Worm (Caenorhabditis elegans) whole organism, late embryonic: ENCODE data around the gene hda-11.

ENCODE experiments used
- C38D4.7 ChIP-seq: fragments of 200-800 bp; sonication (Bioruptor generic); optimal IDR thresholded peaks from 2 replicates; lab custom pipeline; 2018; ENCODE audit warnings: mild to moderate bottlenecking, missing genetic modification characterization, moderate library complexity, missing compliant biosample characterization
- F13H6.1 ChIP-seq: sonication (generic microtip); optimal IDR thresholded peaks from 2 replicates; lab custom pipeline; 2016; ENCODE audit warnings: missing genetic modification characterization, missing compliant biosample characterization
- K02D7.2 ChIP-seq: sonication (generic microtip); optimal IDR thresholded peaks from 2 replicates; lab custom pipeline; 2017; ENCODE audit warnings: mild to moderate bottlenecking, missing genetic modification characterization, missing compliant biosample characterization
- K09A11.1 ChIP-seq: sonication (generic microtip); optimal IDR thresholded peaks from 2 replicates; lab custom pipeline; 2017; ENCODE audit warnings: antibody characterized with exemption, mild to moderate bottlenecking, missing genetic modification characterization, missing compliant biosample characterization; ENCODE audit not compliant: insufficient read depth
- Y22D7AL.16 ChIP-seq: sonication (generic microtip); optimal IDR thresholded peaks from 2 replicates; lab custom pipeline; 2016; ENCODE audit warnings: missing genetic modification characterization, missing compliant biosample characterization
- ahr-1 ChIP-seq: sonication (generic microtip); optimal IDR thresholded peaks from 2 replicates; lab custom pipeline; 2016; ENCODE audit warnings: missing genetic modification characterization, missing compliant biosample characterization
- ceh-19 ChIP-seq: fragments of 200-800 bp; sonication (Bioruptor generic); optimal IDR thresholded peaks from 2 replicates; lab custom pipeline; 2018; ENCODE audit warnings: mild to moderate bottlenecking, missing genetic modification characterization, missing compliant biosample characterization
- ceh-22 ChIP-seq: sonication (generic microtip); optimal IDR thresholded peaks from 2 replicates; lab custom pipeline; 2017; ENCODE audit warnings: missing biosample characterization, missing genetic modification characterization
- ceh-24 ChIP-seq: sonication (generic microtip); optimal IDR thresholded peaks from 2 replicates; lab custom pipeline; 2016; ENCODE audit warnings: mild to moderate bottlenecking, missing genetic modification characterization, missing compliant biosample characterization
- ceh-31 ChIP-seq: sonication (generic microtip); optimal IDR thresholded peaks from 2 replicates; lab custom pipeline; 2016; ENCODE audit warnings: missing genetic modification characterization, missing compliant biosample characterization
- ceh-34 ChIP-seq: sonication (generic microtip); optimal IDR thresholded peaks from 2 replicates; lab custom pipeline; 2016; ENCODE audit warnings: mild to moderate bottlenecking, missing genetic modification characterization, missing compliant biosample characterization
- ceh-6 ChIP-seq: fragments of 200-800 bp; sonication (Bioruptor generic); optimal IDR thresholded peaks from 2 replicates; lab custom pipeline; 2018; ENCODE audit warnings: mild to moderate bottlenecking, missing genetic modification characterization, missing compliant biosample characterization
- elt-2 ChIP-seq: sonication (generic microtip); optimal IDR thresholded peaks from 2 replicates; lab custom pipeline; 2016; ENCODE audit warnings: missing genetic modification reagents, missing genetic modification characterization, missing compliant biosample characterization
- eyg-1 ChIP-seq: sonication (generic microtip); optimal IDR thresholded peaks from 2 replicates; lab custom pipeline; 2016; ENCODE audit warnings: missing genotype, missing genetic modification characterization, missing compliant biosample characterization
- gmeb-2 ChIP-seq: sonication (generic microtip); optimal IDR thresholded peaks from 2 replicates; lab custom pipeline; 2016; ENCODE audit warnings: missing genetic modification characterization, inconsistent platforms, missing compliant biosample characterization
- hlh-15 ChIP-seq: sonication (generic microtip); optimal IDR thresholded peaks from 2 replicates; lab custom pipeline; 2016; ENCODE audit warnings: missing genetic modification characterization, missing compliant biosample characterization
- hlh-6 ChIP-seq: sonication (generic microtip); optimal IDR thresholded peaks from 2 replicates; lab custom pipeline; 2016; ENCODE audit warnings: missing genotype, missing genetic modification characterization, missing compliant biosample characterization
- lim-6 ChIP-seq: sonication (generic microtip); optimal IDR thresholded peaks from 2 replicates; lab custom pipeline; 2016; ENCODE audit warnings: missing genetic modification characterization, missing compliant biosample characterization
- lin-11 ChIP-seq: fragments of 200-800 bp; sonication (Bioruptor generic); optimal IDR thresholded peaks from 2 replicates; lab custom pipeline; 2018; ENCODE audit warnings: mild to moderate bottlenecking, missing genetic modification characterization, missing compliant biosample characterization
- madf-2 ChIP-seq: sonication (generic microtip); optimal IDR thresholded peaks from 2 replicates; lab custom pipeline; 2017; ENCODE audit warnings: missing genetic modification characterization, missing compliant biosample characterization
- mec-3 ChIP-seq: sonication (generic microtip); optimal IDR thresholded peaks from 2 replicates; lab custom pipeline; 2016; ENCODE audit warnings: borderline replicate concordance, missing genetic modification characterization, missing compliant biosample characterization
- nhr-232 ChIP-seq: sonication (generic microtip); optimal IDR thresholded peaks from 2 replicates; lab custom pipeline; 2016; ENCODE audit warnings: missing genetic modification characterization, missing compliant biosample characterization
- npax-4 ChIP-seq: sonication (generic microtip); optimal IDR thresholded peaks from 2 replicates; lab custom pipeline; 2016; ENCODE audit warnings: missing genetic modification characterization, missing compliant biosample characterization
- odd-2 ChIP-seq: sonication (generic microtip); optimal IDR thresholded peaks from 2 replicates; lab custom pipeline; 2017; ENCODE audit warnings: antibody characterized with exemption, mild to moderate bottlenecking, missing genetic modification characterization, missing compliant biosample characterization
- pha-2 ChIP-seq: sonication (generic microtip); optimal IDR thresholded peaks from 2 replicates; lab custom pipeline; 2017; ENCODE audit warnings: mild to moderate bottlenecking, missing genetic modification characterization, missing compliant biosample characterization
- pha-4 ChIP-seq: fragments of 150-350 bp; optimal IDR thresholded peaks from 2 replicates; lab custom pipeline; 2018; ENCODE audit warnings: missing biosample characterization, missing genetic modification reagents, missing genetic modification characterization
- pros-1 ChIP-seq: fragments of 150-350 bp; optimal IDR thresholded peaks from 2 replicates; lab custom pipeline; 2014; ENCODE audit warnings: missing biosample characterization, missing genetic modification reagents, missing genetic modification characterization
- rnt-1 ChIP-seq: sonication (generic microtip); optimal IDR thresholded peaks from 2 replicates; lab custom pipeline; 2016; ENCODE audit warnings: missing genetic modification characterization, missing compliant biosample characterization
- sox-4 ChIP-seq: sonication (generic microtip); optimal IDR thresholded peaks from 2 replicates; lab custom pipeline; 2017; ENCODE audit warnings: mild to moderate bottlenecking, missing genetic modification characterization, inconsistent platforms, missing compliant biosample characterization
- ttx-3 ChIP-seq: sonication (generic microtip); optimal IDR thresholded peaks from 2 replicates; lab custom pipeline; 2016; ENCODE audit warnings: missing genetic modification reagents, missing genetic modification characterization, missing compliant biosample characterization
- unc-3 ChIP-seq, 2 experiments: fragments of 200-800 bp in 1 of 2; sonication (Bioruptor generic) in 1 of 2; sonication (generic microtip) in 1 of 2; conservative IDR thresholded peaks in 1 of 2; optimal IDR thresholded peaks in 1 of 2; 2 replicates each; pipeline versions ENCODE4 v1.3.6 to Lab custom; 2016 to 2022; ENCODE audit warnings: missing compliant biosample characterization in 2 of 2, missing genetic modification characterization in 2 of 2, missing genetic modification reagents in 1 of 2
- ztf-16 ChIP-seq: sonication (generic microtip); optimal IDR thresholded peaks from 2 replicates; lab custom pipeline; 2017; ENCODE audit warnings: missing genetic modification characterization, missing compliant biosample characterization

hda-11 gene

DNA sequence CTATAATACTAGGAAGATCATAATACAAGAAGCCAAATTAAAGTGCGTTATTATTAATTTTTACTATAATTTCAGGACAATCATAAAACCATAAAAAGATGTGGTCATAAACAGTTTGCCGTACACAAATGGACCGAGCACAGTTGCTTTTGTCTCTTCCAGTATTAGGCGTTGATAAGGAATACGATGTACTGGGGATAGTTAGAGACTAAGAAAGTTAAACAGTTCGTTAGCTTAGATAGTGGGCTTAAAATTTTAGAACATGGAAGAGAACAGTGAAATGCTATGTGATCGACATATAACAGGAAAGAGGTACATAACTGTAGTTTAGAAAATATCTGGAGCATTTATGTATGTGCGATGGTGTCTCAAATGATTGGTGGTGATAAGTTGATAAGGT is 40.6 kb upstream of the hda-11 start:
- TF ChIP-seq pros-1 (tag; lab: Kevin White, UChicago), result no peak
- TF ChIP-seq elt-2, result peak; percentile 43
- TF ChIP-seq F13H6.1 (tag; lab: Kevin White, UChicago), result no peak

DNA sequence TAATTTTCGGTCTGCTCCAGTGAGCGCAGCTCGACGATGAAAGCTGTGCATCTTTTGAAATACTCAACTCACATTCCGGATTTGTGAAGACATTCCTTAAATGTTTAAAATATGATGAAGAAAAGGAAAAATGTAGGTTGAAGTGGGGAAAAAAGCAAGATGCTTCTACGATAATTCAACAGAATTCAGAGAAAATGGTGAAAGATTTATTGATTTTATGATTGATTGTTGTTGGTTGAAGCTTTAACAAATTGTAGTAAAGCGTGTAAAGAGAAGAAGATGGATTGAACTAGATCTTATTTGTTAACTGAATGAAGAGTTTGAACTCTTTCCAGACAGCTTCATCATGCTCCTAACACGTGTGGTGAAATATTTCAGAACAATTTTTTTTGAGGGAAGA is 36.0 kb upstream of the hda-11 start, which contains the start of gene ncx-5:
Gene ncx-5, minus strand, starts transcription at position 101 of the 400 bp plus-strand sequence.
- TF ChIP-seq mec-3 (tag; lab: Kevin White, UChicago) (no peak), eyg-1 (tag; lab: Kevin White, UChicago) (no peak), Y22D7AL.16 (tag; lab: Kevin White, UChicago) (no peak), unc-3 (GFP tag; conservative IDR thresholded peaks at IDR 0.05; lab: Robert Waterston, UW) (no peak), unc-3 (tag; optimal IDR thresholded peaks at IDR 0.05; lab: Kevin White, UChicago) (no peak), ceh-19 (no peak), rnt-1 (tag; lab: Kevin White, UChicago) (no peak), nhr-232 (tag; lab: Kevin White, UChicago) (no peak), pha-4 (tag; lab: Kevin White, UChicago) (no peak), ceh-34 (tag; lab: Kevin White, UChicago) (no peak), ttx-3 (tag; lab: Kevin White, UChicago) (no peak), ztf-16 (tag; lab: Kevin White, UChicago) (no peak), ceh-22 (tag; lab: Kevin White, UChicago) (no peak), npax-4 (tag; lab: Kevin White, UChicago) (no peak), hlh-6 (no peak), lim-6 (no peak), ceh-24 (tag; lab: Kevin White, UChicago) (no peak), C38D4.7 (GFP tag; lab: Kevin White, UChicago) (no peak), hlh-15 (tag; lab: Kevin White, UChicago) (no peak)

ce11 chrV:10491443-10491842 is 34.5 kb upstream of the hda-11 start, which contains the start of gene aqp-5:
TSS of gene aqp-5 (plus strand) at chrV:10491743.
- no peak for TF ChIP-seq pha-2 (tag; lab: Kevin White, UChicago)
- TF ChIP-seq, all 69 proteins: peak for 0

ce11 chrV:10493150-10493549 is 32.8 kb upstream of the hda-11 start, which contains the start of gene ugt-33:
TSS of gene ugt-33 (plus strand) at chrV:10493409.
- TF ChIP-seq gmeb-2 (tag; lab: Kevin White, UChicago) (no peak), K09A11.1 (tag; lab: Kevin White, UChicago) (no peak), C38D4.7 (GFP tag; lab: Kevin White, UChicago) (no peak)

ce11 chrV:10496733-10497132 is 29.3 kb upstream of the hda-11 start, which contains the start of gene C35A5.4:
TSS of gene C35A5.4 (plus strand) at chrV:10497033.
- TF ChIP-seq madf-2 (tag; lab: Kevin White, UChicago) (no peak), elt-2 (no peak), ceh-31 (no peak), sox-4 (tag; lab: Kevin White, UChicago) (no peak), ceh-6 (GFP tag; lab: Kevin White, UChicago) (no peak), hlh-6 (no peak), C38D4.7 (GFP tag; lab: Kevin White, UChicago) (no peak), ahr-1 (tag; lab: Kevin White, UChicago) (no peak), lin-11 (tag; lab: Kevin White, UChicago) (no peak)

ce11 chrV:10501295-10501694 is 24.7 kb upstream of the hda-11 start, which contains the start of gene C35A5.3:
TSS of gene C35A5.3 (minus strand) at chrV:10501395.
- TF ChIP-seq pros-1 (tag; lab: Kevin White, UChicago) (no peak), K02D7.2 (tag; lab: Kevin White, UChicago) (no peak), sox-4 (tag; lab: Kevin White, UChicago) (no peak), odd-2 (tag; lab: Kevin White, UChicago) (no peak)
